Fruit fly (Drosophila melanogaster): ENCODE measurements around the gene CG5078.
A peak's percentile ranks its signal among the peaks of the same experiment; 100 is the strongest.

Gene CG5078

DNA sequence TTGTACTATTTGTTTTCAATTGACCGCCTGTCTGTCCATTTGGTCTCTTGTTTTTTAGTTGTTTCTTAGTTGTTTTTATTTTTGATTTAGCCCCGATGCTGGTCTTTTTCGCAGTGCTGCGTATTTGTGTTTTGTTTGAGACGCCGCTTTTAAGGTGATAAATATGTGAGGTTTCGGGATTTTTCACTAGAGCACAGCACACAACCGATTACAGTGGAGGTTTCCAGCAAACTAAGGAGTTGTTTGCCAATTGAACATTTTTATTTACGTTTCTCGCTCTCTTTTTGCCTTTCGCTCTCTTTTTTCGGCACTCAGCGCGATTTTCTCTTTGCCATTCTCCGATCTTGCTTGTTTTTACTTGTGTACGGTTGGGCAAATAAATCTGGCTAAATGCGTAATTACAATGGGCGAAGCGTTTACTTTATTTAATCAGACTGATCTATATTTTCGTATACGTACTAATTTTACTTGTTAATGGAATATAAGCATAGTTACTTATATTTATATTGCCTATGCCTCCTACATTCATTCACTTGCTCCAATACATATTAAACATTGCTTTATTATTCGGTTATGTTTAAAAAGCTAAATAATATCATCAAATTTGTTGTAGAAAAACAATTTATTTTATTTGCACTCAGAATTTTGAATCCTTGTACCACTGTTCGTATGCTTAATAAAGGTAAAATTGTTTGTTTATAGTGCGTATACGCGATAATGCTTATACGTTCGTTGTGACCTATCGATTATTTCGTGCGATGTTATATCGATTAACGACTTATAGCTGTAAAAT, 34.5 kb downstream of the CG5078 start, which contains the start of gene Rcd2 (continued):
- peak; percentile 76 for TF ChIP-seq CG1603 (tag; optimal IDR thresholded peaks at IDR 0.05)
- TF ChIP-seq Myb (GFP tag; optimal IDR thresholded peaks at IDR 0.05), result no peak
- TF ChIP-seq hth (optimal IDR thresholded peaks at IDR 0.05), result no peak
- no peak for TF ChIP-seq CG9876 (GFP tag; optimal IDR thresholded peaks at IDR 0.05)
- peak; percentile 88 for TF ChIP-seq CoRest (tag; optimal IDR thresholded peaks at IDR 0.05)
- peak; percentile 68; the same call in 2 of the 3 replicates for TF ChIP-seq CG16813 (GFP tag; IDR thresholded peaks at IDR 0.05; ENCODE audit: partially characterized antibody)
- no peak for TF ChIP-seq gt (GFP tag; IDR thresholded peaks at IDR 0.05)
- TF ChIP-seq CG11085 (GFP tag; IDR thresholded peaks at IDR 0.05), result peak; percentile 47; the same call in 1 of the 2 replicates
- TF ChIP-seq dan (GFP tag; IDR thresholded peaks at IDR 0.05), result no peak
- TF ChIP-seq lmd (GFP tag; IDR thresholded peaks at IDR 0.05), result peak; percentile 74
- peak; percentile 92 for TF ChIP-seq Jarid2 (GFP tag; optimal IDR thresholded peaks at IDR 0.05)
- peak; percentile 47 for TF ChIP-seq psq (GFP tag; optimal IDR thresholded peaks at IDR 0.05)
- TF ChIP-seq NC2α (GFP tag; optimal IDR thresholded peaks at IDR 0.05), result no peak
- peak; percentile 95 for TF ChIP-seq CG13624 (GFP tag; optimal IDR thresholded peaks at IDR 0.05)
- TF ChIP-seq CG11504 (tag; optimal IDR thresholded peaks at IDR 0.05), result peak; percentile 89
- TF ChIP-seq rib (GFP tag; IDR thresholded peaks at IDR 0.05), result no peak; the same call in none of the 2 replicates
- peak; percentile 76 for TF ChIP-seq slbo (GFP tag; IDR thresholded peaks at IDR 0.05)
- TF ChIP-seq Optix (GFP tag; IDR thresholded peaks at IDR 0.05), result no peak
- peak; percentile 35 for TF ChIP-seq CG9609 (GFP tag; optimal IDR thresholded peaks at IDR 0.05)
- no peak for TF ChIP-seq crol (GFP tag; IDR thresholded peaks at IDR 0.05)
- no peak for TF ChIP-seq sisA (GFP tag; IDR thresholded peaks at IDR 0.05)
- TF ChIP-seq CG12299 (tag; optimal IDR thresholded peaks at IDR 0.05), result peak; percentile 85
- peak in 1 of 2 experiments; percentile 47 for TF ChIP-seq eve (GFP tag; optimal IDR thresholded peaks at IDR 0.05)
- peak; percentile 91 for TF ChIP-seq CG15269 (tag; optimal IDR thresholded peaks at IDR 0.05)
- peak; percentile 42; the same call in 1 of the 3 replicates for TF ChIP-seq CG2889 (GFP tag; IDR thresholded peaks at IDR 0.05)
- TF ChIP-seq pita (GFP tag; optimal IDR thresholded peaks at IDR 0.05), result no peak
- TF ChIP-seq CG5953 (GFP tag; IDR thresholded peaks at IDR 0.05), result no peak
- no peak for TF ChIP-seq ttk (GFP tag; IDR thresholded peaks at IDR 0.05)
- peak; percentile 85 for TF ChIP-seq CG17568 (GFP tag; optimal IDR thresholded peaks at IDR 0.05)
- TF ChIP-seq CG32532 (GFP tag; IDR thresholded peaks at IDR 0.05), result peak; percentile 93
- peak; percentile 68 for TF ChIP-seq cas (GFP tag; IDR thresholded peaks at IDR 0.05)
- TF ChIP-seq CG10565 (GFP tag; optimal IDR thresholded peaks at IDR 0.05), result no peak
- no peak for TF ChIP-seq aop (GFP tag; IDR thresholded peaks at IDR 0.05)
- TF ChIP-seq pum (GFP tag; optimal IDR thresholded peaks at IDR 0.05), result peak; percentile 41
- no peak for TF ChIP-seq dimm (GFP tag; IDR thresholded peaks at IDR 0.05)
- TF ChIP-seq Bgb (GFP tag; IDR thresholded peaks at IDR 0.05; ENCODE audit: partially characterized antibody), result peak; percentile 95
- no peak for TF ChIP-seq Camta (GFP tag; optimal IDR thresholded peaks at IDR 0.05)
- TF ChIP-seq B-H2 (GFP tag; optimal IDR thresholded peaks at IDR 0.05), result peak; percentile 82
- TF ChIP-seq CG1647 (GFP tag; optimal IDR thresholded peaks at IDR 0.05), result no peak
- peak; percentile 59 for TF ChIP-seq Hr3 (GFP tag; optimal IDR thresholded peaks at IDR 0.05)
- no peak for TF ChIP-seq ab (GFP tag; optimal IDR thresholded peaks at IDR 0.05)
- TF ChIP-seq tna (GFP tag; IDR thresholded peaks at IDR 0.05; ENCODE audit: partially characterized antibody), result peak; percentile 89
- peak; percentile 44 for TF ChIP-seq CG30020 (tag; optimal IDR thresholded peaks at IDR 0.05)
- TF ChIP-seq CG3847 (GFP tag; IDR thresholded peaks at IDR 0.05), result peak; percentile 70
- TF ChIP-seq az2 (GFP tag; optimal IDR thresholded peaks at IDR 0.05), result peak; percentile 38
- TF ChIP-seq CG11456 (GFP tag; IDR thresholded peaks at IDR 0.05), result 0 out of 3 replicates have a peak, but pooled peaks have one; percentile 23
- TF ChIP-seq CG13296 (GFP tag; optimal IDR thresholded peaks at IDR 0.05), result peak; percentile 95
- peak; percentile 80 for TF ChIP-seq D19A (tag; optimal IDR thresholded peaks at IDR 0.05)
- TF ChIP-seq CG17385 (GFP tag; optimal IDR thresholded peaks at IDR 0.05), result peak; percentile 80
- no peak for TF ChIP-seq CG10959 (GFP tag; IDR thresholded peaks at IDR 0.05)
- no peak for TF ChIP-seq CG43689 (GFP tag; IDR thresholded peaks at IDR 0.05)
